Fruit fly (Drosophila melanogaster) whole organism, prepupa: ENCODE data around the gene mag.

Source experiments
- CG10669 ChIP-seq: fragments of 200-800 bp; sonication (Bioruptor generic); optimal IDR thresholded peaks from 3 replicates; lab custom pipeline; 2018; ENCODE audit warnings: missing biosample characterization, mild to moderate bottlenecking, missing genetic modification characterization, moderate library complexity
- CG31627 ChIP-seq: fragments of 200-800 bp; sonication (Bioruptor generic); optimal IDR thresholded peaks from 3 replicates; lab custom pipeline; 2016; ENCODE audit warnings: missing biosample characterization, missing genetic modification characterization
- CG6163 ChIP-seq: fragments of 200-800 bp; sonication (Bioruptor generic); IDR thresholded peaks from 3 replicates; pipeline ENCODE4 v1.3.6; 2022; ENCODE audit warnings: missing biosample characterization, missing genetic modification characterization
- CG9139 ChIP-seq: fragments of 200-800 bp; sonication (Bioruptor generic); optimal IDR thresholded peaks from 3 replicates; lab custom pipeline; 2017; ENCODE audit warnings: missing biosample characterization, mild to moderate bottlenecking, missing genetic modification characterization
- Hr4 ChIP-seq: fragments of 200-800 bp; sonication (Bioruptor generic); optimal IDR thresholded peaks from 3 replicates; lab custom pipeline; 2016; ENCODE audit warnings: missing biosample characterization, missing genetic modification characterization
- Sox15 ChIP-seq: fragments of 200-800 bp; sonication (Bioruptor generic); optimal IDR thresholded peaks from 3 replicates; lab custom pipeline; 2016; ENCODE audit warnings: missing biosample characterization, missing genetic modification characterization
- eg ChIP-seq: fragments of 200-800 bp; sonication (Bioruptor generic); IDR thresholded peaks from 3 replicates; pipeline ENCODE4 v1.3.6; 2022; ENCODE audit warnings: missing biosample characterization, missing genetic modification characterization
- fd59A ChIP-seq: fragments of 200-800 bp; sonication (Bioruptor generic); optimal IDR thresholded peaks from 2 replicates; lab custom pipeline; 2017; ENCODE audit warnings: missing biosample characterization, mild to moderate bottlenecking, missing genetic modification characterization, missing genetic modification reagents

DNA sequence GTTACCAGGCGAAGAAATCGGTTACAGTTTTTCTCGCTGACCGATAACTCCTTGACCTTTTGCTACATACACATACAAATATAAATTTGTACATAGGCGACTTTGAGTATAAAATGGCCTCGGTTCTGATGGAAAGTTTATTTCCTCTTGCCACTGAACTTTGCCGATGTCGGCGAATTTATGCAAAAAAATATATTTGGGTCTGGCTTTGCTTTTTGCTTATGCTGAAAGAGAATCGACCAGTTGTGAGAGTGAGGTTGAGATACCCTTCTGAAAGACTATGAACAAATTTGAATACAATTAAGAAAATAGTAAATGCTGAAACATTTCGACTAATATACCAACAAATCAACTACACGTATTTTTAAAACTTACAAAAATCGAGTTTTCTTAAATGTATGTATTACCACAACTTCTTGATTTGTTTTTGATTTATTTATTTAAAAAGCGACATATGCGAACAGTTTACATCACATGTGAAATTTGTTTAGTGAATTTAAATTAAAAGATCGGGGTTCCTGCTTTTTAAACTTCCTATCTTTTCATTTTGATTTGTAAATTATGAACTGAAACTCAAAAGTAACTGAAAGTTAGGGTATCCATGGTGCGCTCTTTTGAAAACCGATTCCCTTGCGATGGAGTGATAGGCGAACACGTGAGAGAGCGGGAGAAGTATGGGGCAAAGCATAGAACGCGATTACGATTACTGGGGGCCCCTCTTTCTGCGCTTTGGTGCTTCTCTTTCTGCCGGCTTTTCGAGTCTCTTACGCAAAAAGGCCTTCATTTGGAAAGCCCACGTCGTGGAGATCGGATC is 48.8 kb downstream of the mag start:
- TF ChIP-seq eg (GFP tag; lab: Robert Waterston, UW), result peak; percentile 24; the same call in 1 of the 3 replicates
- TF ChIP-seq CG10669, result peak; percentile 72
- peak; percentile 84 for TF ChIP-seq Hr4 (GFP tag; lab: Kevin White, UChicago)
- peak; percentile 63 for TF ChIP-seq Sox15 (GFP tag; lab: Kevin White, UChicago)
- TF ChIP-seq CG6163 (GFP tag; lab: Robert Waterston, UW), result 0 out of 3 replicates have a peak, but pooled peaks have one; percentile 26
- peak; percentile 71 for TF ChIP-seq fd59A (GFP tag; lab: Kevin White, UChicago)
- peak; percentile 81 for TF ChIP-seq CG31627 (GFP tag; lab: Kevin White, UChicago)
- peak; percentile 59 for TF ChIP-seq CG9139 (GFP tag; lab: Kevin White, UChicago)
